Worm (Caenorhabditis elegans) whole organism, young adult: ENCODE results near the gene R10D12.7.

Source experiments
- B0019.2 ChIP-seq: fragments of 200-800 bp; sonication (Bioruptor generic); conservative IDR thresholded peaks from 2 replicates; pipeline ENCODE4 v1.3.6; 2022; ENCODE audit warnings: missing genetic modification reagents, missing genetic modification characterization, missing compliant biosample characterization
- B0035.1 ChIP-seq: sonication (generic microtip); optimal IDR thresholded peaks from 2 replicates; lab custom pipeline; 2016; ENCODE audit warnings: missing genetic modification characterization, mild to moderate bottlenecking, missing compliant biosample characterization, missing genotype, missing genetic modification reagents
- B0261.1 ChIP-seq: sonication (generic microtip); optimal IDR thresholded peaks from 2 replicates; lab custom pipeline; 2016; ENCODE audit warnings: mild to moderate bottlenecking, missing genetic modification characterization, moderate library complexity, missing compliant biosample characterization
- D2030.7 ChIP-seq: fragments of 200-800 bp; sonication (Bioruptor generic); IDR thresholded peaks from 2 replicates; pipeline ENCODE4 v1.3.6; 2022; ENCODE audit warnings: missing genetic modification reagents, missing genetic modification characterization, missing compliant biosample characterization
- F10E7.11 ChIP-seq: sonication (generic microtip); optimal IDR thresholded peaks from 2 replicates; lab custom pipeline; 2017; ENCODE audit warnings: mild to moderate bottlenecking, missing genetic modification characterization, moderate library complexity, missing compliant biosample characterization
- F33H1.4 ChIP-seq: fragments of 200-800 bp; sonication (Bioruptor generic); IDR thresholded peaks from 2 replicates; pipeline ENCODE4 v1.3.6; 2022; ENCODE audit warnings: missing genetic modification reagents, missing genetic modification characterization, missing compliant biosample characterization
- F39B2.1 ChIP-seq: fragments of 200-800 bp; sonication (Bioruptor generic); IDR thresholded peaks from 2 replicates; pipeline ENCODE4 v1.3.6; 2022; ENCODE audit warnings: missing genetic modification reagents, missing genetic modification characterization, missing compliant biosample characterization
- F55B11.4 ChIP-seq: sonication (generic microtip); optimal IDR thresholded peaks from 2 replicates; lab custom pipeline; 2016; ENCODE audit warnings: missing compliant biosample characterization, missing genetic modification characterization, borderline replicate concordance; ENCODE audit not compliant: insufficient read depth
- F57A8.1 ChIP-seq: fragments of 200-800 bp; sonication (Bioruptor generic); optimal IDR thresholded peaks from 2 replicates; lab custom pipeline; 2018; ENCODE audit warnings: mild to moderate bottlenecking, missing genetic modification characterization, moderate library complexity, missing compliant biosample characterization
- F57C9.4 ChIP-seq: sonication (generic microtip); optimal IDR thresholded peaks from 2 replicates; lab custom pipeline; 2017; ENCODE audit warnings: mild to moderate bottlenecking, missing genetic modification characterization, missing compliant biosample characterization
- T07F8.4 ChIP-seq: sonication (generic microtip); optimal IDR thresholded peaks from 2 replicates; lab custom pipeline; 2016; ENCODE audit warnings: mild to moderate bottlenecking, missing genetic modification characterization, moderate library complexity, missing compliant biosample characterization
- Y53F4B.3 ChIP-seq: fragments of 200-800 bp; sonication (Bioruptor generic); IDR thresholded peaks from 2 replicates; pipeline ENCODE4 v1.3.6; 2022; ENCODE audit warnings: missing genetic modification reagents, missing genetic modification characterization, missing compliant biosample characterization
- Y95B8A.8 ChIP-seq: fragments of 200-800 bp; sonication (Bioruptor generic); IDR thresholded peaks from 2 replicates; pipeline ENCODE4 v1.3.6; 2022; ENCODE audit warnings: missing genetic modification reagents, missing genetic modification characterization, missing compliant biosample characterization
- ZK185.1 ChIP-seq: sonication (generic microtip); optimal IDR thresholded peaks from 2 replicates; lab custom pipeline; 2016; ENCODE audit warnings: mild to moderate bottlenecking, missing genetic modification characterization, missing compliant biosample characterization; ENCODE audit not compliant: poor library complexity, severe bottlenecking
- aptf-3 ChIP-seq: fragments of 200-800 bp; sonication (Bioruptor generic); IDR thresholded peaks from 2 replicates; pipeline ENCODE4 v1.3.6; 2022; ENCODE audit warnings: missing genetic modification characterization, missing compliant biosample characterization
- athp-1 ChIP-seq: sonication (generic microtip); optimal IDR thresholded peaks from 2 replicates; lab custom pipeline; 2017; ENCODE audit warnings: mild to moderate bottlenecking, missing genetic modification characterization, missing compliant biosample characterization
- attf-6 ChIP-seq: fragments of 200-800 bp; sonication (Bioruptor generic); IDR thresholded peaks from 2 replicates; pipeline ENCODE4 v1.3.6; 2022; ENCODE audit warnings: missing genetic modification reagents, missing genetic modification characterization, missing compliant biosample characterization
- cebp-2 ChIP-seq: fragments of 200-800 bp; sonication (Bioruptor generic); IDR thresholded peaks from 2 replicates; pipeline ENCODE4 v1.3.6; 2022; ENCODE audit warnings: missing genetic modification characterization, missing compliant biosample characterization
- efl-1 ChIP-seq: fragments of 150-350 bp; optimal IDR thresholded peaks from 2 replicates; lab custom pipeline; 2014; ENCODE audit warnings: missing biosample characterization, missing genetic modification reagents, missing genetic modification characterization
- egl-18 ChIP-seq: fragments of 200-800 bp; sonication (Bioruptor generic); IDR thresholded peaks from 2 replicates; pipeline ENCODE4 v1.3.6; 2022; ENCODE audit warnings: missing genetic modification reagents, missing genetic modification characterization, missing compliant biosample characterization
- gei-17 ChIP-seq: fragments of 200-800 bp; sonication (Bioruptor generic); optimal IDR thresholded peaks from 2 replicates; lab custom pipeline; 2018; ENCODE audit warnings: mild to moderate bottlenecking, missing genetic modification characterization, missing compliant biosample characterization
- him-1 ChIP-seq: sonication (generic microtip); optimal IDR thresholded peaks from 2 replicates; lab custom pipeline; 2016; ENCODE audit warnings: missing genotype, missing genetic modification reagents, missing genetic modification characterization, missing compliant biosample characterization
- hlh-12 ChIP-seq: sonication (generic microtip); optimal IDR thresholded peaks from 2 replicates; lab custom pipeline; 2016; ENCODE audit warnings: missing genetic modification characterization, missing compliant biosample characterization
- lag-1 ChIP-seq: fragments of 200-800 bp; sonication (Bioruptor generic); IDR thresholded peaks from 2 replicates; pipeline ENCODE4 v1.3.6; 2022; ENCODE audit warnings: missing genetic modification reagents, missing genetic modification characterization, missing compliant biosample characterization
- lin-26 ChIP-seq: fragments of 200-800 bp; sonication (Bioruptor generic); IDR thresholded peaks from 2 replicates; pipeline ENCODE4 v1.3.6; 2022; ENCODE audit warnings: missing genetic modification reagents, missing genetic modification characterization, missing compliant biosample characterization
- lin-54 ChIP-seq: fragments of 200-800 bp; sonication (Bioruptor generic); optimal IDR thresholded peaks from 2 replicates; lab custom pipeline; 2018; ENCODE audit warnings: mild to moderate bottlenecking, missing genetic modification characterization, missing compliant biosample characterization
- lir-1 ChIP-seq: fragments of 200-800 bp; sonication (Bioruptor generic); conservative IDR thresholded peaks from 2 replicates; pipeline ENCODE4 v1.3.6; 2022; ENCODE audit warnings: missing genetic modification reagents, missing genetic modification characterization, missing compliant biosample characterization
- lsy-27 ChIP-seq: sonication (generic microtip); optimal IDR thresholded peaks from 2 replicates; lab custom pipeline; 2017; ENCODE audit warnings: missing genetic modification characterization, mild to moderate bottlenecking, missing compliant biosample characterization, antibody characterized with exemption, missing genotype, borderline replicate concordance; ENCODE audit not compliant: insufficient read depth
- madf-6 ChIP-seq: fragments of 200-800 bp; sonication (Bioruptor generic); IDR thresholded peaks from 2 replicates; pipeline ENCODE4 v1.3.6; 2022; ENCODE audit warnings: missing genetic modification reagents, missing genetic modification characterization, missing compliant biosample characterization
- madf-8 ChIP-seq: fragments of 200-800 bp; sonication (Bioruptor generic); conservative IDR thresholded peaks from 2 replicates; pipeline ENCODE4 v1.3.6; 2022; ENCODE audit warnings: missing genetic modification reagents, missing genetic modification characterization, missing compliant biosample characterization
- nfya-2 ChIP-seq: fragments of 200-800 bp; sonication (Bioruptor generic); IDR thresholded peaks from 2 replicates; pipeline ENCODE4 v1.3.6; 2022; ENCODE audit warnings: missing genetic modification reagents, missing genetic modification characterization, missing compliant biosample characterization
- nhr-120 ChIP-seq: fragments of 200-800 bp; sonication (Bioruptor generic); IDR thresholded peaks from 2 replicates; pipeline ENCODE4 v1.3.6; 2022; ENCODE audit warnings: missing genetic modification characterization, missing compliant biosample characterization
- nhr-27 ChIP-seq: fragments of 200-800 bp; sonication (Bioruptor generic); optimal IDR thresholded peaks from 2 replicates; lab custom pipeline; 2018; ENCODE audit warnings: mild to moderate bottlenecking, missing genetic modification characterization, moderate library complexity, missing compliant biosample characterization
- nhr-80 ChIP-seq: sonication (generic microtip); optimal IDR thresholded peaks from 2 replicates; lab custom pipeline; 2016; ENCODE audit warnings: missing genetic modification characterization, missing compliant biosample characterization
- nhr-90 ChIP-seq: sonication (generic microtip); optimal IDR thresholded peaks from 2 replicates; lab custom pipeline; 2016; ENCODE audit warnings: missing genotype, mild to moderate bottlenecking, missing genetic modification characterization, missing compliant biosample characterization
- repo-1 ChIP-seq: sonication (generic microtip); optimal IDR thresholded peaks from 2 replicates; lab custom pipeline; 2017; ENCODE audit warnings: mild to moderate bottlenecking, missing genetic modification characterization, missing compliant biosample characterization
- sdz-38 ChIP-seq: sonication (generic microtip); optimal IDR thresholded peaks from 2 replicates; lab custom pipeline; 2016; ENCODE audit warnings: missing genotype, missing genetic modification characterization, missing compliant biosample characterization
- sea-2 ChIP-seq: fragments of 200-800 bp; sonication (Bioruptor generic); IDR thresholded peaks from 2 replicates; pipeline ENCODE4 v1.3.6; 2022; ENCODE audit warnings: missing genetic modification characterization, missing compliant biosample characterization
- xnd-1 ChIP-seq: sonication (generic microtip); optimal IDR thresholded peaks from 2 replicates; lab custom pipeline; 2016; ENCODE audit warnings: missing genotype, missing genetic modification reagents, missing genetic modification characterization, missing compliant biosample characterization
- ztf-22 ChIP-seq: fragments of 200-800 bp; sonication (Bioruptor generic); optimal IDR thresholded peaks from 2 replicates; lab custom pipeline; 2018; ENCODE audit warnings: mild to moderate bottlenecking, missing genetic modification characterization, moderate library complexity, missing compliant biosample characterization
- ztf-28 ChIP-seq: fragments of 200-800 bp; sonication (Bioruptor generic); IDR thresholded peaks from 2 replicates; pipeline ENCODE4 v1.3.6; 2022; ENCODE audit warnings: missing genetic modification reagents, missing genetic modification characterization, missing compliant biosample characterization
- ztf-3 ChIP-seq: fragments of 200-800 bp; sonication (Bioruptor generic); optimal IDR thresholded peaks from 2 replicates; lab custom pipeline; 2018; ENCODE audit warnings: mild to moderate bottlenecking, missing genetic modification characterization, missing compliant biosample characterization

Gene R10D12.7

ce11 chrV:13909400-13909799 is 40.5 kb upstream of the R10D12.7 start, which contains the start of gene C06B3.7 (continued):
- TF ChIP-seq F55B11.4 (tag; lab: Kevin White, UChicago), result no peak
- TF ChIP-seq repo-1 (tag; lab: Kevin White, UChicago), result no peak
- no peak for TF ChIP-seq sea-2
- TF ChIP-seq cebp-2 (GFP tag; lab: Robert Waterston, UW), result no peak
- TF ChIP-seq F57A8.1 (GFP tag; lab: Kevin White, UChicago), result no peak
- TF ChIP-seq Y95B8A.8, result no peak
- TF ChIP-seq lag-1 (GFP tag; lab: Robert Waterston, UW), result no peak
- TF ChIP-seq lin-54 (GFP tag; lab: Kevin White, UChicago), result no peak
- TF ChIP-seq madf-8 (GFP tag; lab: Robert Waterston, UW), result no peak
- TF ChIP-seq efl-1, result no peak
- no peak for TF ChIP-seq ztf-28
- TF ChIP-seq ZK185.1 (tag; lab: Kevin White, UChicago), result peak; percentile 17
- TF ChIP-seq athp-1 (tag; lab: Kevin White, UChicago), result no peak
- no peak for TF ChIP-seq aptf-3 (GFP tag; lab: Robert Waterston, UW)
- TF ChIP-seq nhr-27, result no peak
- no peak for TF ChIP-seq nhr-120
- peak; percentile 34; the same call in 1 of the 2 replicates for TF ChIP-seq lir-1
- TF ChIP-seq nhr-90 (tag; lab: Kevin White, UChicago), result no peak
- no peak for TF ChIP-seq hlh-12
- no peak for TF ChIP-seq ztf-22 (GFP tag; lab: Kevin White, UChicago)
- TF ChIP-seq madf-6 (GFP tag; lab: Robert Waterston, UW), result no peak
- no peak for TF ChIP-seq T07F8.4 (tag; lab: Kevin White, UChicago)
- no peak for TF ChIP-seq lin-26
- TF ChIP-seq ztf-3, result no peak
- TF ChIP-seq lsy-27, result no peak
- TF ChIP-seq nhr-80, result peak; percentile 83
- no peak for TF ChIP-seq sdz-38 (tag; lab: Kevin White, UChicago)
- no peak for TF ChIP-seq Y53F4B.3 (GFP tag; lab: Robert Waterston, UW)
- no peak for TF ChIP-seq attf-6 (GFP tag; lab: Robert Waterston, UW)
- no peak for TF ChIP-seq egl-18 (GFP tag; lab: Robert Waterston, UW)

ce11 chrV:13915390-13915789 is 34.5 kb upstream of the R10D12.7 start, which contains the start of gene gcy-32:
TSS of gene gcy-32 (minus strand) at chrV:13915490.
- TF ChIP-seq F39B2.1 (GFP tag; lab: Robert Waterston, UW) (no peak), F33H1.4 (GFP tag; lab: Robert Waterston, UW) (no peak), gei-17 (no peak), B0019.2 (GFP tag; lab: Robert Waterston, UW) (no peak), D2030.7 (GFP tag; lab: Robert Waterston, UW) (no peak), nfya-2 (GFP tag; lab: Robert Waterston, UW) (no peak), him-1 (tag; lab: Kevin White, UChicago) (no peak), lsy-27 (no peak), B0035.1 (tag; lab: Kevin White, UChicago) (no peak), F55B11.4 (tag; lab: Kevin White, UChicago) (no peak)

- TF ChIP-seq xnd-1 (tag; lab: Kevin White, UChicago) (no peak), ztf-22 (GFP tag; lab: Kevin White, UChicago) (no peak), F10E7.11 (tag; lab: Kevin White, UChicago) (no peak), B0261.1 (tag; lab: Kevin White, UChicago) (no peak), F57C9.4 (no peak), repo-1 (tag; lab: Kevin White, UChicago) (no peak), B0035.1 (tag; lab: Kevin White, UChicago) (no peak)
- TF ChIP-seq, all 124 proteins: peak for 0
Measured at ce11 chrV:13916196-13916595, 33.7 kb upstream of the R10D12.7 start, which contains the start of gene str-252. TSS of gene str-252 (plus strand) at chrV:13916496.
